Worm (Caenorhabditis elegans) whole organism, L1 larva: ENCODE measurements around the gene tomm-22.

Source experiments
- C04F5.9 ChIP-seq: sonication (generic microtip); optimal IDR thresholded peaks from 2 replicates; lab custom pipeline; 2016; ENCODE audit warnings: missing genetic modification characterization, missing compliant biosample characterization
- C16A3.4 ChIP-seq: fragments of 150-350 bp; optimal IDR thresholded peaks from 2 replicates; lab custom pipeline; 2014; ENCODE audit warnings: missing biosample characterization, missing genetic modification characterization
- F16B12.6 ChIP-seq: fragments of 150-350 bp; optimal IDR thresholded peaks from 2 replicates; lab custom pipeline; 2014; ENCODE audit warnings: missing biosample characterization, missing genetic modification characterization
- Y116A8C.19 ChIP-seq: sonication (generic microtip); optimal IDR thresholded peaks from 2 replicates; lab custom pipeline; 2016; ENCODE audit warnings: missing compliant biosample characterization, missing genetic modification characterization, borderline replicate concordance
- alr-1 ChIP-seq: fragments of 200-800 bp; sonication (Bioruptor generic); optimal IDR thresholded peaks from 2 replicates; lab custom pipeline; 2018; ENCODE audit warnings: borderline replicate concordance, mild to moderate bottlenecking, missing genetic modification characterization, missing compliant biosample characterization
- blmp-1 ChIP-seq: fragments of 150-350 bp; optimal IDR thresholded peaks from 2 replicates; lab custom pipeline; 2014; ENCODE audit warnings: missing biosample characterization, missing genetic modification characterization
- ceh-82 ChIP-seq, 3 experiments: fragments of 150-350 bp in 1 of 3; sonication (generic microtip) in 2 of 3; optimal IDR thresholded peaks; 2 replicates each; lab custom pipeline; 2014 to 2017; ENCODE audit warnings: missing biosample characterization in 3 of 3, missing genetic modification characterization in 3 of 3
- ceh-88 ChIP-seq: fragments of 200-800 bp; sonication (Bioruptor generic); IDR thresholded peaks from 2 replicates; pipeline ENCODE4 v1.3.6; 2022; ENCODE audit warnings: missing genetic modification characterization, missing compliant biosample characterization
- dpl-1 ChIP-seq, 3 experiments: fragments of 150-350 bp in 2 of 3; sonication (generic microtip) in 1 of 3; optimal IDR thresholded peaks; 2 replicates each; lab custom pipeline; 2014 to 2017; ENCODE audit warnings: missing biosample characterization in 3 of 3, missing genetic modification characterization in 3 of 3, missing genetic modification reagents in 3 of 3
- efl-1 ChIP-seq, 4 experiments: fragments of 150-350 bp; optimal IDR thresholded peaks in 3 of 4; peaks in 1 of 4; 1 replicate in 1 of 4; 2 replicates in 3 of 4; lab custom pipeline; 2014; ENCODE audit warnings: missing biosample characterization in 2 of 4, missing genetic modification characterization in 2 of 4, missing genetic modification reagents in 2 of 4
- efl-3 ChIP-seq: fragments of 200-800 bp; sonication (Bioruptor generic); optimal IDR thresholded peaks from 2 replicates; lab custom pipeline; 2018; ENCODE audit warnings: mild to moderate bottlenecking, missing genetic modification characterization, missing compliant biosample characterization
- egl-13 ChIP-seq: sonication (generic microtip); optimal IDR thresholded peaks from 2 replicates; lab custom pipeline; 2016; ENCODE audit warnings: missing genotype, missing genetic modification reagents, missing genetic modification characterization, missing compliant biosample characterization
- elt-3 ChIP-seq, 6 experiments: fragments of 150-350 bp in 1 of 6; sonication (generic microtip); optimal IDR thresholded peaks; 2 replicates each; lab custom pipeline; 2017 to 2018; ENCODE audit warnings: missing biosample characterization in 6 of 6, missing genetic modification characterization in 6 of 6, inconsistent platforms in 1 of 6
- ets-5 ChIP-seq: fragments of 200-800 bp; sonication (Bioruptor generic); IDR thresholded peaks from 2 replicates; pipeline ENCODE4 v1.3.6; 2022; ENCODE audit warnings: missing genetic modification characterization, missing compliant biosample characterization
- fkh-10 ChIP-seq: sonication (generic microtip); optimal IDR thresholded peaks from 2 replicates; lab custom pipeline; 2017; ENCODE audit warnings: missing biosample characterization, missing genetic modification reagents, missing genetic modification characterization
- fkh-4 ChIP-seq: sonication (generic microtip); optimal IDR thresholded peaks from 2 replicates; lab custom pipeline; 2016; ENCODE audit warnings: missing compliant biosample characterization, missing genetic modification characterization, borderline replicate concordance
- fkh-8 ChIP-seq: sonication (generic microtip); optimal IDR thresholded peaks from 2 replicates; lab custom pipeline; 2016; ENCODE audit warnings: mild to moderate bottlenecking, missing genetic modification characterization, missing compliant biosample characterization
- fos-1 ChIP-seq: fragments of 150-350 bp; optimal IDR thresholded peaks from 2 replicates; lab custom pipeline; 2014; ENCODE audit warnings: missing biosample characterization, missing genetic modification characterization
- hlh-17 ChIP-seq: fragments of 200-800 bp; sonication (Bioruptor generic); optimal IDR thresholded peaks from 2 replicates; lab custom pipeline; 2018; ENCODE audit warnings: missing genetic modification characterization, mild to moderate bottlenecking, missing compliant biosample characterization, moderate library complexity, borderline replicate concordance
- hlh-4 ChIP-seq: sonication (generic microtip); optimal IDR thresholded peaks from 2 replicates; lab custom pipeline; 2016; ENCODE audit warnings: mild to moderate bottlenecking, missing genetic modification characterization, missing compliant biosample characterization
- hpl-2 ChIP-seq: fragments of 150-350 bp; optimal IDR thresholded peaks from 2 replicates; lab custom pipeline; 2014; ENCODE audit warnings: missing biosample characterization, missing genetic modification reagents, missing genetic modification characterization
- irx-1 ChIP-seq: sonication (generic microtip); optimal IDR thresholded peaks from 2 replicates; lab custom pipeline; 2016; ENCODE audit warnings: missing genetic modification characterization, missing compliant biosample characterization
- isw-1 ChIP-seq: fragments of 200-800 bp; sonication (Bioruptor generic); IDR thresholded peaks from 2 replicates; pipeline ENCODE4 v1.3.6; 2022; ENCODE audit warnings: missing genetic modification characterization, missing compliant biosample characterization
- jun-1 ChIP-seq: fragments of 150-350 bp; optimal IDR thresholded peaks from 2 replicates; lab custom pipeline; 2014; ENCODE audit warnings: missing biosample characterization, missing genetic modification reagents, missing genetic modification characterization
- lin-13 ChIP-seq: fragments of 150-350 bp; optimal IDR thresholded peaks from 2 replicates; lab custom pipeline; 2014; ENCODE audit warnings: missing biosample characterization, missing genetic modification reagents, missing genetic modification characterization
- lin-35 ChIP-seq, 2 experiments: fragments of 150-350 bp; optimal IDR thresholded peaks; 2 replicates each; lab custom pipeline; 2014; ENCODE audit warnings: missing biosample characterization in 2 of 2, missing genetic modification characterization in 2 of 2, missing genetic modification reagents in 2 of 2
- lsy-2 ChIP-seq, 2 experiments: fragments of 150-350 bp; optimal IDR thresholded peaks; 2 replicates each; lab custom pipeline; 2014; ENCODE audit warnings: missing biosample characterization in 2 of 2, missing genetic modification characterization in 2 of 2
- mef-2 ChIP-seq: fragments of 150-350 bp; optimal IDR thresholded peaks from 2 replicates; lab custom pipeline; 2014; ENCODE audit warnings: missing biosample characterization, missing genetic modification characterization
- mep-1 ChIP-seq: fragments of 150-350 bp; optimal IDR thresholded peaks from 2 replicates; lab custom pipeline; 2014; ENCODE audit warnings: missing biosample characterization, missing genetic modification characterization
- nhr-11 ChIP-seq: fragments of 150-350 bp; optimal IDR thresholded peaks from 2 replicates; lab custom pipeline; 2014; ENCODE audit warnings: missing biosample characterization, missing genetic modification characterization
- nhr-19 ChIP-seq: fragments of 200-800 bp; sonication (Bioruptor generic); conservative IDR thresholded peaks from 2 replicates; pipeline ENCODE4 v1.3.6; 2022; ENCODE audit warnings: missing genetic modification characterization, missing compliant biosample characterization
- nhr-20 ChIP-seq: sonication (generic microtip); optimal IDR thresholded peaks from 2 replicates; lab custom pipeline; 2016; ENCODE audit warnings: mild to moderate bottlenecking, missing genetic modification characterization, missing compliant biosample characterization
- nhr-76 ChIP-seq: sonication (generic microtip); optimal IDR thresholded peaks from 2 replicates; lab custom pipeline; 2017; ENCODE audit warnings: missing biosample characterization, missing genetic modification characterization
- nhr-85 ChIP-seq: sonication (generic microtip); peaks from one replicate; lab custom pipeline; 2016; ENCODE audit warnings: missing genetic modification characterization, inconsistent platforms, missing compliant biosample characterization
- nhr-90 ChIP-seq: sonication (generic microtip); optimal IDR thresholded peaks from 2 replicates; lab custom pipeline; 2016; ENCODE audit warnings: mild to moderate bottlenecking, missing genetic modification characterization, missing compliant biosample characterization; ENCODE audit not compliant: poor library complexity
- rnt-1 ChIP-seq: sonication (generic microtip); optimal IDR thresholded peaks from 2 replicates; lab custom pipeline; 2016; ENCODE audit warnings: mild to moderate bottlenecking, missing genetic modification characterization, moderate library complexity, missing compliant biosample characterization
- skn-1 ChIP-seq: fragments of 150-350 bp; optimal IDR thresholded peaks from 2 replicates; lab custom pipeline; 2014; ENCODE audit warnings: missing biosample characterization, missing genetic modification characterization
- snu-23 ChIP-seq: sonication (generic microtip); optimal IDR thresholded peaks from 2 replicates; lab custom pipeline; 2016; ENCODE audit warnings: missing genetic modification characterization, missing compliant biosample characterization
- sox-4 ChIP-seq: sonication (generic microtip); optimal IDR thresholded peaks from 2 replicates; lab custom pipeline; 2016; ENCODE audit warnings: missing genetic modification characterization, missing compliant biosample characterization
- sptf-1 ChIP-seq: fragments of 150-350 bp; optimal IDR thresholded peaks from 2 replicates; lab custom pipeline; 2014; ENCODE audit warnings: missing biosample characterization, missing genetic modification characterization
- sup-37 ChIP-seq: fragments of 200-800 bp; sonication (Bioruptor generic); optimal IDR thresholded peaks from 2 replicates; lab custom pipeline; 2018; ENCODE audit warnings: mild to moderate bottlenecking, missing genetic modification characterization, missing compliant biosample characterization
- swsn-7 ChIP-seq: sonication (generic microtip); optimal IDR thresholded peaks from 2 replicates; lab custom pipeline; 2016; ENCODE audit warnings: missing genetic modification characterization, missing compliant biosample characterization
- tlp-1 ChIP-seq: fragments of 150-350 bp; optimal IDR thresholded peaks from 2 replicates; lab custom pipeline; 2014; ENCODE audit warnings: missing biosample characterization, missing genetic modification characterization
- unc-130 ChIP-seq: fragments of 150-350 bp; optimal IDR thresholded peaks from 2 replicates; lab custom pipeline; 2017; ENCODE audit warnings: missing biosample characterization, missing genetic modification characterization, inconsistent platforms
- unc-98 ChIP-seq: fragments of 200-800 bp; sonication (Bioruptor generic); IDR thresholded peaks from 2 replicates; pipeline ENCODE4 v1.3.6; 2022; ENCODE audit warnings: missing genetic modification characterization, missing compliant biosample characterization
- zip-4 ChIP-seq: fragments of 200-800 bp; sonication (Bioruptor generic); optimal IDR thresholded peaks from 2 replicates; lab custom pipeline; 2018; ENCODE audit warnings: mild to moderate bottlenecking, missing genetic modification characterization, moderate library complexity, missing compliant biosample characterization
- ztf-11 ChIP-seq, 2 experiments: sonication (generic microtip); optimal IDR thresholded peaks; 2 replicates each; lab custom pipeline; 2016 to 2017; ENCODE audit warnings: missing genetic modification characterization in 2 of 2, missing biosample characterization in 1 of 2, missing compliant biosample characterization in 1 of 2

The tomm-22 gene

DNA sequence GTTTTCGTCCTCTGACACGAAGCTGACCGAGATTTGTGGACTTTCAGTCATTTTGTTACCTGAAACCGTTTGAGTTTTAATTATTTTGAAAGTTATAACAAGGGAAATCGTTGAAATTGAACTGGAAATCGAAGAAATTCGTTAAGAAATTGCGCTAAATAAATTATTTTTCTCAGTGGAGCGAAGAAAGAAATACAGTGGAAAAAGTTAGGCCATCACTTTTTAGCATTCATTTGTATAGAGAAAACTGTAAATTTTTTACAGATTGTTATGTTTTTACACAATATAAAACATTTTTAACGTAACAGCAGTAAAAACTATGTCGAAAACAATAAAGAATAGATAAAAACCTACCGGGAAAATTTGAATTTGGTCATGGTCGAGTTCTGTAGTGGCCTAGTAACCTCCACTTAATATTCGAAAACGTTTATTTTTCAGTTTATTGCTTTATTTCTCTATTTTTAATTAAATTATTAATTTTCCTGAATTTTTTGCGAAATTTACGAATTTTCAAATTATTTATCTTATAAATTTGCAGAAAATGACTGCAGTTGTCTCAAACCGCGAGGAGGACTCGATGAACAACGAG, 14.1 kb upstream of the tomm-22 start, which contains the start of the genes gldi-1 and prp-21 (continued):
- TF ChIP-seq lsy-2 (tag; optimal IDR thresholded peaks at IDR 0.05; lab: Kevin White, UChicago) (peak; percentile 52 to 65), C04F5.9 (tag; lab: Kevin White, UChicago) (no peak), fkh-8 (tag; lab: Kevin White, UChicago) (peak; percentile 45), sptf-1 (tag; lab: Kevin White, UChicago) (no peak), dpl-1 (GFP tag; optimal IDR thresholded peaks at IDR 0.05; lab: Kevin White, UChicago) (peak; percentile 29 to 62 (median 41)), fkh-4 (tag; lab: Kevin White, UChicago) (peak; percentile 55), nhr-76 (tag; lab: Kevin White, UChicago) (no peak), C16A3.4 (tag; lab: Kevin White, UChicago) (peak; percentile 6), lin-13 (no peak), isw-1 (GFP tag; lab: Robert Waterston, UW) (peak; percentile 24; the same call in 1 of the 2 replicates), nhr-20 (tag; lab: Kevin White, UChicago) (peak; percentile 34), Y116A8C.19 (tag; lab: Kevin White, UChicago) (no peak), tlp-1 (no peak), nhr-90 (tag; lab: Kevin White, UChicago) (peak; percentile 3), mep-1 (tag; lab: Kevin White, UChicago) (peak; percentile 16), swsn-7 (peak; percentile 22)
- TF ChIP-seq, all 84 proteins: peak for 23

DNA sequence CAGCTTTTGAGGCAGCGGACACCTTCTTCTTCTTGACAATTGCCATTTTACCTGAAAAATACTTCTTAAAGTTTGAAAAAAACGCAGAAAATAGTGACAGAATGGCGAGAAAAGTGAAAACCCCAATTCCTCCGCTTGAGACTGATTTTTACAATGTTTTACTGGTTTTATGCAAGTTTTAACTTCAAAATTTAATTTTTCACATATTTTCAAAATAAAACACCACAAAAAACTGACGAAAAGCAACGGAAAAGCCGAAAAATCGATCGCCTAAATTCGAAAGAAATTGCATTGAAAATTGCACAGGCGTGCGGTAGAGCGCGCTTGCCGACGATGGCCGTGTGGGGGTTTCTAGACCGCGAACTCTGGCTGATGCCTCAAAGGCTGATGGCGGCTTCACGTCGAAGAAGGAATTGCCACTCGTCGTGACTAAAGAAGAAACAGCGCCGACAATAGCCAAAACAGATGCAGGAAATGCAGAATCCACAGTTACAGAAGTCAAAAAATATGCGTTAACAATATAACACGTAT, 5.7 kb upstream of the tomm-22 start, which contains the start of gene nsun-1:
Gene nsun-1 (minus strand): TSS at position 51 of the 531 bp plus-strand sequence.
- peak; percentile 93 for TF ChIP-seq rnt-1 (tag; lab: Kevin White, UChicago)
- peak; percentile 62 to 63 for TF ChIP-seq lin-35 (GFP tag; optimal IDR thresholded peaks at IDR 0.05; lab: Kevin White, UChicago)
- no peak for TF ChIP-seq nhr-90 (tag; lab: Kevin White, UChicago)
- peak; percentile 1 to 83 (median 42) for TF ChIP-seq ceh-82 (tag; optimal IDR thresholded peaks at IDR 0.05; lab: Kevin White, UChicago)
- no peak for TF ChIP-seq efl-3 (GFP tag; lab: Kevin White, UChicago)
- TF ChIP-seq ets-5: no peak
- TF ChIP-seq Y116A8C.19 (tag; lab: Kevin White, UChicago): no peak
- TF ChIP-seq swsn-7: no peak
- TF ChIP-seq irx-1 (tag; lab: Kevin White, UChicago): peak; percentile 42
- TF ChIP-seq hlh-17 (GFP tag; lab: Kevin White, UChicago): no peak
- TF ChIP-seq elt-3 (tag; optimal IDR thresholded peaks at IDR 0.05; lab: Kevin White, UChicago): peak in 1 of 6 experiments; percentile 11
- TF ChIP-seq F16B12.6 (tag; lab: Kevin White, UChicago): peak; percentile 46
- peak; percentile 60 for TF ChIP-seq skn-1 (tag; lab: Kevin White, UChicago)
- no peak for TF ChIP-seq unc-130
- peak; percentile 46 for TF ChIP-seq isw-1 (GFP tag; lab: Robert Waterston, UW)
- TF ChIP-seq nhr-19 (GFP tag; lab: Robert Waterston, UW): no peak
- TF ChIP-seq ztf-11 (tag; optimal IDR thresholded peaks at IDR 0.05; lab: Kevin White, UChicago): peak in 1 of 2 experiments; percentile 52
- no peak for TF ChIP-seq alr-1
- TF ChIP-seq jun-1 (tag; lab: Kevin White, UChicago): no peak
- TF ChIP-seq mef-2 (tag; lab: Kevin White, UChicago): no peak
- TF ChIP-seq zip-4 (GFP tag; lab: Kevin White, UChicago): no peak
- no peak for TF ChIP-seq fos-1 (tag; lab: Kevin White, UChicago)
- no peak for TF ChIP-seq nhr-85
- no peak for TF ChIP-seq hlh-4
- no peak for TF ChIP-seq hpl-2
- TF ChIP-seq C04F5.9 (tag; lab: Kevin White, UChicago): peak; percentile 0
- peak; percentile 16 for TF ChIP-seq blmp-1 (tag; lab: Kevin White, UChicago)
- no peak for TF ChIP-seq sup-37 (GFP tag; lab: Kevin White, UChicago)
- no peak for TF ChIP-seq sptf-1 (tag; lab: Kevin White, UChicago)
- TF ChIP-seq fkh-4 (tag; lab: Kevin White, UChicago): peak; percentile 12
- TF ChIP-seq efl-1 (optimal IDR thresholded peaks at IDR 0.05; lab: Kevin White, UChicago): peak; percentile 64 to 70
- TF ChIP-seq efl-1 (GFP tag; optimal IDR thresholded peaks at IDR 0.05 in 1 of 2; lab: Kevin White, UChicago): peak; percentile 75 to 94
- peak; percentile 39; the same call in 1 of the 2 replicates for TF ChIP-seq unc-98
- TF ChIP-seq sox-4 (tag; lab: Kevin White, UChicago): no peak
- TF ChIP-seq egl-13: peak; percentile 1
- TF ChIP-seq nhr-11 (tag; lab: Kevin White, UChicago): no peak
- no peak for TF ChIP-seq ceh-88 (GFP tag; lab: Robert Waterston, UW)
- no peak for TF ChIP-seq fkh-10 (GFP tag; lab: Kevin White, UChicago)
- TF ChIP-seq nhr-76 (tag; lab: Kevin White, UChicago): no peak
- peak; percentile 52 for TF ChIP-seq snu-23 (GFP tag; lab: Kevin White, UChicago)
- no peak for TF ChIP-seq nhr-20 (tag; lab: Kevin White, UChicago)
- peak; percentile 52 for TF ChIP-seq mep-1 (tag; lab: Kevin White, UChicago)
